Worm (Caenorhabditis elegans): ENCODE data around the gene W02C12.2.

DNA sequence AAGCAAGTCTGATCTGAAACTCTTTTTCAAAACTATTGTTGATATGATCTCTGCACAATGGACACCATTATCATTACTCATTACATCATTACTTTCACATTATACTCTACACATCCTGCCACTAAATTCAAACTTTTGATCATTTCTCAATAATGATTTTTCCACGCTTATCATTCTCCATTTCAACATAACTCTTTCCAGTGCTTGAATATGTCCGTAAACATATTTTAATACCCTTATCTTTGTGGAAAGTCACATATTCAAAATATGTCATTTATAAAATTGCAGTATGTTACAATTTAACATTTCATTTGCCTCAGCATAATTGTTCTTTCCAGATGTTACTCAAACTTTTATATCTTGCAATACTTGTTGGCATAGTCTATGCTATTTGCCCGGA is 47.4 kb downstream of the W02C12.2 start, which contains the start of gene clec-75:
- TF ChIP-seq ceh-43 (GFP tag; optimal IDR thresholded peaks at IDR 0.05) (no peak), pha-4 (tag; optimal IDR thresholded peaks at IDR 0.05) (no peak), unc-62 (GFP tag; optimal IDR thresholded peaks at IDR 0.05) (no peak), blmp-1 (tag; optimal IDR thresholded peaks at IDR 0.05) (no peak), flh-1 (GFP tag; optimal IDR thresholded peaks at IDR 0.05) (no peak)
